Worm (Caenorhabditis elegans) whole organism, L3 larva: ENCODE data around the gene ifd-2.
A peak's percentile ranks its signal among the peaks of the same experiment; 100 is the strongest.

Experiments used
- ama-1 ChIP-seq: fragments of 150-350 bp; optimal IDR thresholded peaks from 2 replicates; lab custom pipeline; 2018
- ceh-28 ChIP-seq: fragments of 150-350 bp; optimal IDR thresholded peaks from 2 replicates; lab custom pipeline; 2014; ENCODE audit warnings: missing biosample characterization, missing genetic modification reagents, missing genetic modification characterization
- ceh-82 ChIP-seq: fragments of 150-350 bp; optimal IDR thresholded peaks from 2 replicates; lab custom pipeline; 2014; ENCODE audit warnings: missing biosample characterization, missing genetic modification characterization
- egl-27 ChIP-seq: sonication (generic microtip); optimal IDR thresholded peaks from 4 replicates; lab custom pipeline; 2017; ENCODE audit warnings: missing biosample characterization, missing genetic modification reagents, missing genetic modification characterization
- mdl-1 ChIP-seq: fragments of 150-350 bp; optimal IDR thresholded peaks from 2 replicates; lab custom pipeline; 2014; ENCODE audit warnings: missing biosample characterization, missing genetic modification characterization
- nhr-43 ChIP-seq: sonication (generic microtip); optimal IDR thresholded peaks from 2 replicates; lab custom pipeline; 2016; ENCODE audit warnings: mild to moderate bottlenecking, missing genetic modification characterization, missing compliant biosample characterization; ENCODE audit not compliant: poor library complexity, severe bottlenecking
- ztf-4 ChIP-seq: fragments of 150-350 bp; optimal IDR thresholded peaks from 2 replicates; lab custom pipeline; 2014; ENCODE audit warnings: missing biosample characterization, missing genetic modification characterization

DNA sequence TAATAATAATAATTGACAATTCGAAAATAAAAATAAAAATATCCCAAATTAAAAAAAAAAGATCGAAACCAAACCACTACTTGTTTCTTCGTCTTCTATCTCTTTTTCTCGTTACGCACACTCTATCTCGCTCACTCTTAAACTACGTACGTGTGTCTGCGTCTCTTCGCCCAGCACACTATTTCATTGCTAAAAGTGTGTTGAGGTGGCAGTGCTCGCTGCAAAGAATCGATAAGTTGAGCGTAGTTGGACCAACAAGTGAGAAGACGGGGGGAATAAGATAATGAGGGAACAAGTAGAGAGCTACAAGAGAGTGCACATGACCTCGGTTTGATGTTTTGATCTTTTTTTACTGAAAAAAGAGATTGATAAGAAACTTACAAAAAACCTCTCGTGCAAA is 10.2 kb upstream of the ifd-2 start:
- TF ChIP-seq egl-27 (tag; lab: Kevin White, UChicago): no peak
- TF ChIP-seq nhr-43: no peak
- TF ChIP-seq mdl-1 (tag; lab: Kevin White, UChicago): no peak
- peak; percentile 74 for TF ChIP-seq ceh-28 (tag; lab: Kevin White, UChicago)
- no peak for TF ChIP-seq ceh-82 (tag; lab: Kevin White, UChicago)
- no peak for TF ChIP-seq ama-1 (lab: Kevin White, UChicago)
- TF ChIP-seq ztf-4 (tag; lab: Kevin White, UChicago): no peak
